Fruit fly (Drosophila melanogaster): ENCODE results near the gene Pih1D1.

Pih1D1 gene

dm6 chr2L:12686811-12687210 lies 34.8 kb downstream of the Pih1D1 start (continued):
- TF ChIP-seq CG8089 (GFP tag; optimal IDR thresholded peaks at IDR 0.05) (no peak), grn (GFP tag; optimal IDR thresholded peaks at IDR 0.05) (no peak), Vsx1 (GFP tag; optimal IDR thresholded peaks at IDR 0.05) (no peak), Ptx1 (GFP tag; IDR thresholded peaks at IDR 0.05) (no peak), crp (GFP tag; optimal IDR thresholded peaks at IDR 0.05) (no peak), CG1647 (GFP tag; optimal IDR thresholded peaks at IDR 0.05) (no peak), Nf-YB (GFP tag; optimal IDR thresholded peaks at IDR 0.05) (peak; percentile 90), seq (GFP tag; IDR thresholded peaks at IDR 0.05) (peak; percentile 45; the same call in 1 of the 2 replicates), ATbp (GFP tag; optimal IDR thresholded peaks at IDR 0.05) (no peak), jumu (GFP tag; optimal IDR thresholded peaks at IDR 0.05) (no peak), CG31388 (GFP tag; optimal IDR thresholded peaks at IDR 0.05) (no peak), slp2 (GFP tag; optimal IDR thresholded peaks at IDR 0.05) (no peak), Rfx (GFP tag; IDR thresholded peaks at IDR 0.05) (no peak), CG4404 (GFP tag; IDR thresholded peaks at IDR 0.05) (no peak), Ada2b (GFP tag; IDR thresholded peaks at IDR 0.05) (no peak), CG30403 (GFP tag; optimal IDR thresholded peaks at IDR 0.05) (no peak), Nf-YC (tag; optimal IDR thresholded peaks at IDR 0.05) (peak; percentile 90), pros (GFP tag; optimal IDR thresholded peaks at IDR 0.05) (peak; percentile 23), Kr (GFP tag; optimal IDR thresholded peaks at IDR 0.05) (peak; percentile 47), esg (GFP tag; conservative IDR thresholded peaks at IDR 0.05) (no peak), CG14014 (GFP tag; IDR thresholded peaks at IDR 0.05) (no peak), Max (GFP tag; optimal IDR thresholded peaks at IDR 0.05) (no peak), CG7372 (GFP tag; IDR thresholded peaks at IDR 0.05) (no peak), pum (GFP tag; optimal IDR thresholded peaks at IDR 0.05) (no peak), NC2α (GFP tag; optimal IDR thresholded peaks at IDR 0.05) (no peak), yki (optimal IDR thresholded peaks at IDR 0.05) (no peak), H2.0 (GFP tag; IDR thresholded peaks at IDR 0.05) (no peak), CG3838 (GFP tag; optimal IDR thresholded peaks at IDR 0.05) (no peak), h (optimal IDR thresholded peaks at IDR 0.05) (no peak)

dm6 chr2L:12681603-12682368 lies 39.9 kb downstream of the Pih1D1 start:
- TF ChIP-seq D (optimal IDR thresholded peaks at IDR 0.05) = no peak
- peak; percentile 29 for TF ChIP-seq D (GFP tag; optimal IDR thresholded peaks at IDR 0.05)
- 0 out of 4 replicates have a peak, but pooled peaks have one; percentile 21 for TF ChIP-seq Dll (GFP tag; IDR thresholded peaks at IDR 0.05; ENCODE audit: partially characterized antibody)
- peak; percentile 77 for TF ChIP-seq pros (GFP tag; optimal IDR thresholded peaks at IDR 0.05)
- no peak for TF ChIP-seq unc-4 (GFP tag; IDR thresholded peaks at IDR 0.05; ENCODE audit: partially characterized antibody)
- TF ChIP-seq oc (tag; optimal IDR thresholded peaks at IDR 0.05) = peak; percentile 21
- peak; percentile 25 for TF ChIP-seq nerfin-1 (tag; optimal IDR thresholded peaks at IDR 0.05)
- TF ChIP-seq CG1603 (tag; optimal IDR thresholded peaks at IDR 0.05) = peak; percentile 10
- no peak for TF ChIP-seq CG1024 (GFP tag; IDR thresholded peaks at IDR 0.05)
- peak; percentile 45 for TF ChIP-seq kni (GFP tag; optimal IDR thresholded peaks at IDR 0.05)
- peak; percentile 1 for TF ChIP-seq CG8924 (tag; optimal IDR thresholded peaks at IDR 0.05)
- TF ChIP-seq sens (GFP tag) = peak; percentile 85
- TF ChIP-seq exex (tag; optimal IDR thresholded peaks at IDR 0.05) = no peak
- TF ChIP-seq scrt (GFP tag; optimal IDR thresholded peaks at IDR 0.05) = peak; percentile 89
- peak; percentile 48 for TF ChIP-seq CG10431 (GFP tag; optimal IDR thresholded peaks at IDR 0.05)
- peak; percentile 57 for TF ChIP-seq Nf-YC (tag; optimal IDR thresholded peaks at IDR 0.05)
- TF ChIP-seq sqz (GFP tag; optimal IDR thresholded peaks at IDR 0.05) = peak; percentile 92
- peak; percentile 96 for TF ChIP-seq Kr (GFP tag; optimal IDR thresholded peaks at IDR 0.05)
- TF ChIP-seq CG7745 (tag; optimal IDR thresholded peaks at IDR 0.05) = no peak
- TF ChIP-seq tll (GFP tag; optimal IDR thresholded peaks at IDR 0.05) = peak in 1 of 2 experiments; percentile 54
- peak; percentile 90 for TF ChIP-seq gsb-n (tag; optimal IDR thresholded peaks at IDR 0.05)
- peak; percentile 70; the same call in 1 of the 2 replicates for TF ChIP-seq seq (GFP tag; IDR thresholded peaks at IDR 0.05)
- TF ChIP-seq CG13894 (tag; optimal IDR thresholded peaks at IDR 0.05) = no peak
- no peak for TF ChIP-seq cas (GFP tag; IDR thresholded peaks at IDR 0.05)
- peak; percentile 33 for TF ChIP-seq abd-A (tag; optimal IDR thresholded peaks at IDR 0.05)

Measured in whole organism, embryonic.